Fruit fly (Drosophila melanogaster): ENCODE results near the gene CG14397.

Gene CG14397

DNA sequence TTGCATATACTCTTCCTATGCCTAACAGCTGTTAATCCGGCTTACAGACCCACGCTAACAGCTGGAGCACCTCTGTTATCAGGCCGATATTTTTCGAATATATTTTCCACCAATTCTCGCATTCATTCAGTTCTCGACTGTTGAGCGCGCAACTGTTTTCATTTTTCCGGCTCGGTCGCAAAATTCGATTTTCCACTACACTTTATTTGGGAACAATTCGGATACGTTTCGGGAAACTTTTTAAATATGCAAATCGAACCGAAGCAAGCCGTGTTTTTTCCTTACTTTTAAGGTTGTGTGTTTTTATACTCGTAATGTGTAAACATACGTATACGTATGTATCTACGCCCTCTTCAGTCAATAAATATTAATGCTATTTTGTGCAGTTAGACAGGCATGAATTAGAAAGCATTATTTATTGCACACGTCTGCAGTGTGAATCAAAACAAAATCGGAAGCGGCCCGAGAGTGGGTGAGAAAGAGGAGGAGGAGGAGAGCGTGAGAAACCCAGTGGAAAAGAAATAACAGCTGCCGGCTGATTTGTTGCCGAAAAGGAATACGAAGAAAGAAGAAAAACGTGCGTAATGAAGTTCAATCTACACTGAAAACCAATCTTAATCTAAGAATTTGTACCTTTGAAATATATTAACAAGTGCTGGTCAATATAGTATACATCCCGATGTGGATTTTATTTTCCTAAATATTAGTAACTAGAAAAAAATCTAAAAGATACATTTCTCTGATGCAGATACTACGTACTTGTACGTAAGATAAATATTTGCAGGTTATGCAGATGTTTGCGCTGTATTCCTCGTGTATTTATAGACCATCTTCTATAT is 16.8 kb downstream of the CG14397 start (continued):
- TF ChIP-seq ash1 (GFP tag; optimal IDR thresholded peaks at IDR 0.05) (no peak), fd64A (GFP tag; optimal IDR thresholded peaks at IDR 0.05) (no peak), lola (GFP tag; optimal IDR thresholded peaks at IDR 0.05) (no peak), pfk (GFP tag; optimal IDR thresholded peaks at IDR 0.05) (no peak), ara (GFP tag; IDR thresholded peaks at IDR 0.05) (no peak), CG12942 (GFP tag; optimal IDR thresholded peaks at IDR 0.05) (no peak), da (GFP tag; optimal IDR thresholded peaks at IDR 0.05) (no peak), yki (optimal IDR thresholded peaks at IDR 0.05) (no peak), row (GFP tag; IDR thresholded peaks at IDR 0.05) (0 out of 3 replicates have a peak, but pooled peaks have one; percentile 14), tgo (GFP tag; IDR thresholded peaks at IDR 0.05) (no peak), gcm2 (GFP tag; optimal IDR thresholded peaks at IDR 0.05) (no peak), disco-r (GFP tag; optimal IDR thresholded peaks at IDR 0.05) (no peak), CG16813 (GFP tag; IDR thresholded peaks at IDR 0.05; ENCODE audit: partially characterized antibody) (no peak; the same call in 2 of the 3 replicates), CG3847 (GFP tag; IDR thresholded peaks at IDR 0.05) (no peak), Nf-YA (GFP tag; IDR thresholded peaks at IDR 0.05) (no peak), CG2199 (GFP tag; IDR thresholded peaks at IDR 0.05) (0 out of 3 replicates have a peak, but pooled peaks have one; percentile 16), ato (GFP tag; IDR thresholded peaks at IDR 0.05; ENCODE audit: partially characterized antibody) (no peak), Poxn (GFP tag; IDR thresholded peaks at IDR 0.05) (no peak), BtbVII (GFP tag; optimal IDR thresholded peaks at IDR 0.05) (no peak), dmrt99B (tag; optimal IDR thresholded peaks at IDR 0.05) (no peak), Dip2 (GFP tag; IDR thresholded peaks at IDR 0.05) (no peak), pho (GFP tag; optimal IDR thresholded peaks at IDR 0.05) (no peak), Usf (GFP tag; optimal IDR thresholded peaks at IDR 0.05) (no peak), C15 (GFP tag; IDR thresholded peaks at IDR 0.05) (no peak), Pdp1 (GFP tag; optimal IDR thresholded peaks at IDR 0.05) (peak in 1 of 2 experiments; percentile 31), NK7.1 (GFP tag; optimal IDR thresholded peaks at IDR 0.05) (no peak), NC2α (GFP tag; optimal IDR thresholded peaks at IDR 0.05) (no peak), az2 (GFP tag; optimal IDR thresholded peaks at IDR 0.05) (no peak), cg (GFP tag; optimal IDR thresholded peaks at IDR 0.05) (no peak), luna (GFP tag; optimal IDR thresholded peaks at IDR 0.05) (no peak), fd3F (GFP tag; optimal IDR thresholded peaks at IDR 0.05) (no peak), bbx (GFP tag; IDR thresholded peaks at IDR 0.05; ENCODE audit: partially characterized antibody) (0 out of 2 replicates have a peak, but pooled peaks have one; percentile 22), CG11695 (GFP tag; IDR thresholded peaks at IDR 0.05) (no peak), CG3281 (GFP tag; optimal IDR thresholded peaks at IDR 0.05) (no peak), gt (GFP tag; IDR thresholded peaks at IDR 0.05) (no peak), Oaz (GFP tag; IDR thresholded peaks at IDR 0.05) (no peak), Antp (GFP tag; optimal IDR thresholded peaks at IDR 0.05) (no peak), dm (GFP tag; optimal IDR thresholded peaks at IDR 0.05) (no peak), Bgb (GFP tag; IDR thresholded peaks at IDR 0.05; ENCODE audit: partially characterized antibody) (no peak), CG4820 (GFP tag; optimal IDR thresholded peaks at IDR 0.05) (no peak), CG9797 (GFP tag; optimal IDR thresholded peaks at IDR 0.05) (no peak), Hey (tag; optimal IDR thresholded peaks at IDR 0.05) (no peak), Six4 (GFP tag; optimal IDR thresholded peaks at IDR 0.05) (no peak), pb (GFP tag; optimal IDR thresholded peaks at IDR 0.05) (no peak), CG9437 (GFP tag; optimal IDR thresholded peaks at IDR 0.05) (no peak), Ptx1 (GFP tag; IDR thresholded peaks at IDR 0.05) (no peak), CG32772 (GFP tag; IDR thresholded peaks at IDR 0.05) (no peak), crol (GFP tag; IDR thresholded peaks at IDR 0.05) (0 out of 2 replicates have a peak, but pooled peaks have one; percentile 9), Drgx (GFP tag; IDR thresholded peaks at IDR 0.05) (no peak), CG11247 (GFP tag; IDR thresholded peaks at IDR 0.05) (no peak), emc (GFP tag; optimal IDR thresholded peaks at IDR 0.05) (no peak)

Data from whole organism, embryonic.